Worm (Caenorhabditis elegans) whole organism, L3 larva: Measurements from ENCODE around the gene cest-2.3.
"Not testable (repeated sequence)": the region's sequence is repeated elsewhere in the genome, so short reads cannot be mapped to it uniquely, and the experiment has no call there.

ENCODE experiments used
- R02D3.7 ChIP-seq: fragments of 150-350 bp; optimal IDR thresholded peaks from 2 replicates; lab custom pipeline; 2014; ENCODE audit warnings: missing biosample characterization, missing genetic modification characterization
- ZK546.5 ChIP-seq: sonication (generic microtip); optimal IDR thresholded peaks from 2 replicates; lab custom pipeline; 2017; ENCODE audit warnings: missing biosample characterization, missing genetic modification characterization
- aly-2 ChIP-seq: fragments of 150-350 bp; optimal IDR thresholded peaks from 2 replicates; lab custom pipeline; 2014; ENCODE audit warnings: missing biosample characterization, missing genetic modification characterization
- ama-1 ChIP-seq: fragments of 150-350 bp; optimal IDR thresholded peaks from 2 replicates; lab custom pipeline; 2018
- ceh-16 ChIP-seq: sonication (generic microtip); optimal IDR thresholded peaks from 2 replicates; lab custom pipeline; 2017; ENCODE audit warnings: missing biosample characterization, missing genetic modification characterization
- ceh-28 ChIP-seq: fragments of 150-350 bp; optimal IDR thresholded peaks from 2 replicates; lab custom pipeline; 2014; ENCODE audit warnings: missing biosample characterization, missing genetic modification reagents, missing genetic modification characterization
- ceh-82 ChIP-seq: fragments of 150-350 bp; optimal IDR thresholded peaks from 2 replicates; lab custom pipeline; 2014; ENCODE audit warnings: missing biosample characterization, missing genetic modification characterization
- ceh-9 ChIP-seq: sonication (generic microtip); optimal IDR thresholded peaks from 2 replicates; lab custom pipeline; 2018; ENCODE audit warnings: missing biosample characterization, missing genetic modification characterization
- daf-12 ChIP-seq: fragments of 150-350 bp; optimal IDR thresholded peaks from 2 replicates; lab custom pipeline; 2014; ENCODE audit warnings: missing biosample characterization, missing genetic modification reagents, missing genetic modification characterization
- egl-27 ChIP-seq: sonication (generic microtip); optimal IDR thresholded peaks from 4 replicates; lab custom pipeline; 2017; ENCODE audit warnings: missing biosample characterization, missing genetic modification reagents, missing genetic modification characterization
- egl-5 ChIP-seq: fragments of 150-350 bp; optimal IDR thresholded peaks from 2 replicates; lab custom pipeline; 2017; ENCODE audit warnings: missing biosample characterization, missing genetic modification reagents, missing genetic modification characterization, inconsistent platforms
- elt-1 ChIP-seq: fragments of 150-350 bp; optimal IDR thresholded peaks from 2 replicates; lab custom pipeline; 2014; ENCODE audit warnings: missing biosample characterization, missing genetic modification characterization
- elt-2 ChIP-seq: sonication (generic microtip); optimal IDR thresholded peaks from 2 replicates; lab custom pipeline; 2016; ENCODE audit warnings: missing genetic modification reagents, mild to moderate bottlenecking, missing genetic modification characterization, missing compliant biosample characterization
- elt-3 ChIP-seq, 3 experiments: fragments of 150-350 bp in 1 of 3; sonication (generic microtip) in 2 of 3; optimal IDR thresholded peaks; 2 replicates in 2 of 3; 4 replicates in 1 of 3; lab custom pipeline; 2014 to 2017; ENCODE audit warnings: missing biosample characterization in 3 of 3, missing genetic modification characterization in 3 of 3
- eor-1 ChIP-seq, 2 experiments: fragments of 150-350 bp; optimal IDR thresholded peaks; 2 replicates each; lab custom pipeline; 2014 to 2018; ENCODE audit warnings: missing biosample characterization in 2 of 2, missing genetic modification characterization in 2 of 2
- fkh-10 ChIP-seq: sonication (generic microtip); optimal IDR thresholded peaks from 2 replicates; lab custom pipeline; 2017; ENCODE audit warnings: missing biosample characterization, missing genetic modification reagents, missing genetic modification characterization
- fkh-2 ChIP-seq: fragments of 150-350 bp; optimal IDR thresholded peaks from 2 replicates; lab custom pipeline; 2014; ENCODE audit warnings: missing biosample characterization, missing genetic modification reagents, missing genetic modification characterization
- fos-1 ChIP-seq: fragments of 150-350 bp; optimal IDR thresholded peaks from 2 replicates; lab custom pipeline; 2014; ENCODE audit warnings: missing biosample characterization, missing genetic modification characterization
- hmg-11 ChIP-seq: sonication (generic microtip); optimal IDR thresholded peaks from 2 replicates; lab custom pipeline; 2016; ENCODE audit warnings: missing genetic modification characterization, missing compliant biosample characterization
- jun-1 ChIP-seq: fragments of 150-350 bp; optimal IDR thresholded peaks from 2 replicates; lab custom pipeline; 2014; ENCODE audit warnings: missing biosample characterization, missing genetic modification reagents, missing genetic modification characterization
- lin-15B ChIP-seq: fragments of 150-350 bp; optimal IDR thresholded peaks from 2 replicates; lab custom pipeline; 2014; ENCODE audit warnings: missing biosample characterization, missing genetic modification characterization
- lin-39 ChIP-seq: fragments of 150-350 bp; optimal IDR thresholded peaks from 2 replicates; lab custom pipeline; 2018; ENCODE audit warnings: missing biosample characterization, missing genetic modification reagents, missing genetic modification characterization
- lsy-12 ChIP-seq: sonication (generic microtip); optimal IDR thresholded peaks from 2 replicates; lab custom pipeline; 2016; ENCODE audit warnings: mild to moderate bottlenecking, missing genetic modification characterization, missing compliant biosample characterization
- mdl-1 ChIP-seq: fragments of 150-350 bp; optimal IDR thresholded peaks from 2 replicates; lab custom pipeline; 2014; ENCODE audit warnings: missing biosample characterization, missing genetic modification characterization
- mml-1 ChIP-seq: fragments of 150-350 bp; sonication (generic microtip); optimal IDR thresholded peaks from 3 replicates; lab custom pipeline; 2014; ENCODE audit warnings: missing biosample characterization, missing genetic modification characterization
- nfya-1 ChIP-seq: sonication (generic microtip); optimal IDR thresholded peaks from 2 replicates; lab custom pipeline; 2017; ENCODE audit warnings: missing genetic modification characterization, mild to moderate bottlenecking, missing compliant biosample characterization, antibody characterized with exemption, moderate library complexity; ENCODE audit not compliant: insufficient read depth
- nhr-11 ChIP-seq: fragments of 150-350 bp; optimal IDR thresholded peaks from 2 replicates; lab custom pipeline; 2014; ENCODE audit warnings: missing biosample characterization, missing genetic modification characterization
- nhr-12 ChIP-seq: fragments of 150-350 bp; optimal IDR thresholded peaks from 2 replicates; lab custom pipeline; 2014; ENCODE audit warnings: missing biosample characterization, missing genetic modification characterization
- nhr-23 ChIP-seq: fragments of 150-350 bp; optimal IDR thresholded peaks from 2 replicates; lab custom pipeline; 2014; ENCODE audit warnings: missing biosample characterization, missing genetic modification reagents, missing genetic modification characterization
- nhr-237 ChIP-seq: fragments of 150-350 bp; optimal IDR thresholded peaks from 2 replicates; lab custom pipeline; 2014; ENCODE audit warnings: missing biosample characterization, missing genetic modification characterization
- nhr-25 ChIP-seq: sonication (generic microtip); optimal IDR thresholded peaks from 2 replicates; lab custom pipeline; 2017; ENCODE audit warnings: missing biosample characterization, missing genetic modification characterization
- nhr-28 ChIP-seq: fragments of 150-350 bp; optimal IDR thresholded peaks from 2 replicates; lab custom pipeline; 2014; ENCODE audit warnings: missing biosample characterization, missing genetic modification characterization
- nhr-43 ChIP-seq: sonication (generic microtip); optimal IDR thresholded peaks from 2 replicates; lab custom pipeline; 2016; ENCODE audit warnings: mild to moderate bottlenecking, missing genetic modification characterization, missing compliant biosample characterization; ENCODE audit not compliant: poor library complexity, severe bottlenecking
- nhr-67 ChIP-seq: fragments of 150-350 bp; optimal IDR thresholded peaks from 2 replicates; lab custom pipeline; 2014; ENCODE audit warnings: missing biosample characterization, missing genetic modification characterization
- nhr-76 ChIP-seq: fragments of 150-350 bp; sonication (generic microtip); optimal IDR thresholded peaks from 5 replicates; lab custom pipeline; 2014; ENCODE audit warnings: missing biosample characterization, missing genetic modification characterization
- nhr-77 ChIP-seq: fragments of 150-350 bp; optimal IDR thresholded peaks from 2 replicates; lab custom pipeline; 2014; ENCODE audit warnings: missing biosample characterization, missing genetic modification characterization
- pha-4 ChIP-seq: fragments of 150-350 bp; optimal IDR thresholded peaks from 2 replicates; lab custom pipeline; 2014; ENCODE audit warnings: missing biosample characterization, missing genetic modification reagents, missing genetic modification characterization
- pqm-1 ChIP-seq: fragments of 150-350 bp; optimal IDR thresholded peaks from 2 replicates; lab custom pipeline; 2017; ENCODE audit warnings: missing biosample characterization, missing genetic modification characterization, inconsistent platforms
- sea-2 ChIP-seq: fragments of 150-350 bp; sonication (generic microtip); optimal IDR thresholded peaks from 4 replicates; lab custom pipeline; 2014; ENCODE audit warnings: missing biosample characterization, missing genetic modification reagents, missing genetic modification characterization
- skn-1 ChIP-seq: fragments of 150-350 bp; optimal IDR thresholded peaks from 2 replicates; lab custom pipeline; 2014; ENCODE audit warnings: missing biosample characterization, missing genetic modification characterization
- snpc-4 ChIP-seq: fragments of 150-350 bp; optimal IDR thresholded peaks from 2 replicates; lab custom pipeline; 2014; ENCODE audit warnings: missing biosample characterization, missing genetic modification characterization
- tbx-2 ChIP-seq: sonication (generic microtip); optimal IDR thresholded peaks from 2 replicates; lab custom pipeline; 2016; ENCODE audit warnings: mild to moderate bottlenecking, missing genetic modification characterization, missing compliant biosample characterization
- unc-39 ChIP-seq: sonication (generic microtip); optimal IDR thresholded peaks from 4 replicates; lab custom pipeline; 2017; ENCODE audit warnings: missing biosample characterization, missing genetic modification characterization
- unc-62 ChIP-seq: fragments of 150-350 bp; sonication (generic microtip); optimal IDR thresholded peaks from 4 replicates; lab custom pipeline; 2014; ENCODE audit warnings: missing biosample characterization, missing genetic modification reagents, missing genetic modification characterization
- zag-1 ChIP-seq: fragments of 150-350 bp; optimal IDR thresholded peaks from 2 replicates; lab custom pipeline; 2014; ENCODE audit warnings: missing biosample characterization, missing genetic modification characterization
- ztf-11 ChIP-seq: fragments of 150-350 bp; optimal IDR thresholded peaks from 2 replicates; lab custom pipeline; 2014; ENCODE audit warnings: missing biosample characterization, missing genetic modification characterization
- ztf-4 ChIP-seq: fragments of 150-350 bp; optimal IDR thresholded peaks from 2 replicates; lab custom pipeline; 2014; ENCODE audit warnings: missing biosample characterization, missing genetic modification characterization

The cest-2.3 gene

ce11 chrV:14210743-14211142, 28.0 kb upstream of the cest-2.3 start, which contains the start of gene str-230:
Gene str-230 (minus strand): TSS chrV:14210843.
- TF ChIP-seq hmg-11 (tag; lab: Kevin White, UChicago) (no peak), daf-12 (tag; lab: Kevin White, UChicago) (no peak), lsy-12 (no peak), sea-2 (GFP tag; lab: Kevin White, UChicago) (no peak), jun-1 (tag; lab: Kevin White, UChicago) (no peak), elt-2 (tag; lab: Kevin White, UChicago) (no peak)

- TF ChIP-seq jun-1, nfya-1, ZK546.5 (tag; lab: Kevin White, UChicago): not testable (repeated sequence)
- TF ChIP-seq, all 47 proteins: peak for 0; not testable (repeated sequence) for 47
These were observed 22.5 kb upstream of the cest-2.3 start, which contains the start of gene T16A9.3 for ce11 chrV:14205214-14205613. Gene T16A9.3 (plus strand): TSS chrV:14205514.

- TF ChIP-seq daf-12 (tag; lab: Kevin White, UChicago) (no peak), mdl-1 (tag; lab: Kevin White, UChicago) (peak; percentile 58), ceh-16 (no peak), elt-1 (peak; percentile 40), ama-1 (lab: Kevin White, UChicago) (no peak), nhr-67 (tag; lab: Kevin White, UChicago) (no peak), hmg-11 (tag; lab: Kevin White, UChicago) (peak; percentile 83), nhr-77 (tag; lab: Kevin White, UChicago) (no peak), nhr-11 (tag; lab: Kevin White, UChicago) (peak; percentile 91), jun-1 (tag; lab: Kevin White, UChicago) (peak; percentile 93), sea-2 (GFP tag; lab: Kevin White, UChicago) (peak; percentile 83), elt-3 (tag; optimal IDR thresholded peaks at IDR 0.05; lab: Kevin White, UChicago) (peak in 2 of 3 experiments; percentile 81 to 84), nhr-23 (tag; lab: Kevin White, UChicago) (peak; percentile 82), ztf-4 (tag; lab: Kevin White, UChicago) (peak; percentile 17), nhr-76 (no peak), egl-5 (peak; percentile 87), lin-39 (tag; lab: Kevin White, UChicago) (peak; percentile 95), eor-1 (tag; optimal IDR thresholded peaks at IDR 0.05; lab: Kevin White, UChicago) (peak in 1 of 2 experiments; percentile 27), mml-1 (tag; lab: Kevin White, UChicago) (no peak), elt-2 (tag; lab: Kevin White, UChicago) (peak; percentile 85), skn-1 (tag; lab: Kevin White, UChicago) (peak; percentile 92), lsy-12 (peak; percentile 85), nhr-237 (no peak), nfya-1 (tag; lab: Kevin White, UChicago) (peak; percentile 93), pha-4 (peak; percentile 96), zag-1 (tag; lab: Kevin White, UChicago) (no peak), unc-39 (tag; lab: Kevin White, UChicago) (no peak), nhr-28 (tag; lab: Kevin White, UChicago) (no peak), fkh-10 (GFP tag; lab: Kevin White, UChicago) (peak; percentile 11), ceh-9 (no peak), ceh-28 (tag; lab: Kevin White, UChicago) (peak; percentile 87), egl-27 (tag; lab: Kevin White, UChicago) (peak; percentile 11), ZK546.5 (tag; lab: Kevin White, UChicago) (no peak), ceh-82 (peak; percentile 49), snpc-4 (tag; lab: Kevin White, UChicago) (peak; percentile 67), aly-2 (tag; lab: Kevin White, UChicago) (no peak), fos-1 (tag; lab: Kevin White, UChicago) (no peak), pqm-1 (tag; lab: Kevin White, UChicago) (peak; percentile 81), nhr-43 (tag; lab: Kevin White, UChicago) (peak; percentile 78), R02D3.7 (tag; lab: Kevin White, UChicago) (peak; percentile 79), nhr-25 (peak; percentile 91), lin-15B (tag; lab: Kevin White, UChicago) (peak; percentile 83), tbx-2 (tag; lab: Kevin White, UChicago) (peak; percentile 67), unc-62 (GFP tag; lab: Kevin White, UChicago) (peak; percentile 92), ztf-11 (no peak), fkh-2 (tag; lab: Kevin White, UChicago) (peak; percentile 76), nhr-12 (tag; lab: Kevin White, UChicago) (no peak)
These were observed 17.3 kb upstream of the cest-2.3 start for ce11 chrV:14200086-14200485.
